Fruit fly (Drosophila melanogaster): ENCODE measurements around the gene CG9452.

Gene CG9452

dm6 chr3L:19497135-19497534 lies 6.5 kb downstream of the CG9452 start:
- TF ChIP-seq rgr (GFP tag; optimal IDR thresholded peaks at IDR 0.05) (no peak), HLH106 (tag; optimal IDR thresholded peaks at IDR 0.05) (no peak), Vsx2 (GFP tag; optimal IDR thresholded peaks at IDR 0.05; ENCODE audit: partially characterized antibody) (no peak), fru (GFP tag; optimal IDR thresholded peaks at IDR 0.05) (no peak), tai (GFP tag; optimal IDR thresholded peaks at IDR 0.05) (no peak), brk (GFP tag; optimal IDR thresholded peaks at IDR 0.05) (no peak), dl (GFP tag; optimal IDR thresholded peaks at IDR 0.05; ENCODE audit: insufficient read depth in 1 of 2, partially characterized antibody in 2 of 2) (no peak), lola (GFP tag; optimal IDR thresholded peaks at IDR 0.05) (no peak), Hnf4 (GFP tag; optimal IDR thresholded peaks at IDR 0.05) (no peak), br (GFP tag; optimal IDR thresholded peaks at IDR 0.05) (no peak), ey (GFP tag; optimal IDR thresholded peaks at IDR 0.05) (no peak), CG32264 (GFP tag; optimal IDR thresholded peaks at IDR 0.05) (no peak), GATAd (GFP tag; optimal IDR thresholded peaks at IDR 0.05) (no peak), sage (GFP tag; optimal IDR thresholded peaks at IDR 0.05) (no peak), sv (GFP tag; optimal IDR thresholded peaks at IDR 0.05) (no peak), jim (GFP tag; optimal IDR thresholded peaks at IDR 0.05) (no peak), dsf (GFP tag; optimal IDR thresholded peaks at IDR 0.05; ENCODE audit: borderline replicate concordance) (no peak), Jra (GFP tag; optimal IDR thresholded peaks at IDR 0.05) (no peak), usp (GFP tag; optimal IDR thresholded peaks at IDR 0.05) (no peak)

dm6 chr3L:19496600-19496999 lies 7.1 kb downstream of the CG9452 start:
- TF ChIP-seq Jra (GFP tag; optimal IDR thresholded peaks at IDR 0.05), result no peak
- TF ChIP-seq Myc (optimal IDR thresholded peaks at IDR 0.05), result no peak
- TF ChIP-seq rgr (GFP tag; optimal IDR thresholded peaks at IDR 0.05), result no peak
- TF ChIP-seq CrebA (GFP tag; optimal IDR thresholded peaks at IDR 0.05; ENCODE audit: borderline replicate concordance), result no peak
- no peak for TF ChIP-seq Vsx2 (GFP tag; optimal IDR thresholded peaks at IDR 0.05; ENCODE audit: partially characterized antibody)
- no peak for TF ChIP-seq br (GFP tag; optimal IDR thresholded peaks at IDR 0.05)
- TF ChIP-seq Mio (GFP tag; optimal IDR thresholded peaks at IDR 0.05), result no peak
- no peak for TF ChIP-seq tai (GFP tag; optimal IDR thresholded peaks at IDR 0.05)
- TF ChIP-seq foxo (GFP tag; optimal IDR thresholded peaks at IDR 0.05), result no peak
- no peak for TF ChIP-seq Hnf4 (GFP tag; optimal IDR thresholded peaks at IDR 0.05)
- no peak for TF ChIP-seq lola (GFP tag; optimal IDR thresholded peaks at IDR 0.05)
- TF ChIP-seq woc (GFP tag; optimal IDR thresholded peaks at IDR 0.05), result no peak
- no peak for TF ChIP-seq Sp1 (GFP tag; optimal IDR thresholded peaks at IDR 0.05)
- TF ChIP-seq Dif (GFP tag; optimal IDR thresholded peaks at IDR 0.05; ENCODE audit: partially characterized antibody), result no peak
- no peak for TF ChIP-seq dmrt93B (GFP tag; optimal IDR thresholded peaks at IDR 0.05)
- TF ChIP-seq Rel (GFP tag; optimal IDR thresholded peaks at IDR 0.05), result no peak
- no peak for TF ChIP-seq Rel (tag; optimal IDR thresholded peaks at IDR 0.05)
- no peak for TF ChIP-seq CG32264 (GFP tag; optimal IDR thresholded peaks at IDR 0.05)
- TF ChIP-seq pan (optimal IDR thresholded peaks at IDR 0.05), result no peak
- no peak for TF ChIP-seq OdsH (GFP tag; optimal IDR thresholded peaks at IDR 0.05)

dm6 chr3L:19495991-19496588 lies 7.6 kb downstream of the CG9452 start:
- no peak for TF ChIP-seq br (GFP tag; optimal IDR thresholded peaks at IDR 0.05)
- TF ChIP-seq jim (GFP tag; optimal IDR thresholded peaks at IDR 0.05), result no peak
- TF ChIP-seq fru (GFP tag; optimal IDR thresholded peaks at IDR 0.05), result no peak
- no peak for TF ChIP-seq Dif (GFP tag; optimal IDR thresholded peaks at IDR 0.05; ENCODE audit: partially characterized antibody)
- no peak for TF ChIP-seq Hnf4 (GFP tag; optimal IDR thresholded peaks at IDR 0.05)
- TF ChIP-seq Abd-B (GFP tag; optimal IDR thresholded peaks at IDR 0.05), result no peak
- TF ChIP-seq Hr83 (GFP tag; optimal IDR thresholded peaks at IDR 0.05; ENCODE audit: poor library complexity, severe bottlenecking), result no peak
- TF ChIP-seq Hr78 (GFP tag; optimal IDR thresholded peaks at IDR 0.05), result no peak
- no peak for TF ChIP-seq tai (GFP tag; optimal IDR thresholded peaks at IDR 0.05)
- no peak for TF ChIP-seq foxo (GFP tag; optimal IDR thresholded peaks at IDR 0.05)
- no peak for TF ChIP-seq lola (GFP tag; optimal IDR thresholded peaks at IDR 0.05)
- TF ChIP-seq woc (GFP tag; optimal IDR thresholded peaks at IDR 0.05), result no peak
- no peak for TF ChIP-seq Rel (GFP tag; optimal IDR thresholded peaks at IDR 0.05)
- no peak for TF ChIP-seq Rel (tag; optimal IDR thresholded peaks at IDR 0.05)
- TF ChIP-seq HLH106 (tag; optimal IDR thresholded peaks at IDR 0.05), result no peak
- no peak for TF ChIP-seq psq (GFP tag; optimal IDR thresholded peaks at IDR 0.05)
- no peak for TF ChIP-seq h (GFP tag; optimal IDR thresholded peaks at IDR 0.05)
- no peak for TF ChIP-seq dmrt93B (GFP tag; optimal IDR thresholded peaks at IDR 0.05)

Measured in whole organism, wandering third instar larva.